Worm (Caenorhabditis elegans): Measurements from ENCODE around the gene Y4C6B.4.

DNA sequence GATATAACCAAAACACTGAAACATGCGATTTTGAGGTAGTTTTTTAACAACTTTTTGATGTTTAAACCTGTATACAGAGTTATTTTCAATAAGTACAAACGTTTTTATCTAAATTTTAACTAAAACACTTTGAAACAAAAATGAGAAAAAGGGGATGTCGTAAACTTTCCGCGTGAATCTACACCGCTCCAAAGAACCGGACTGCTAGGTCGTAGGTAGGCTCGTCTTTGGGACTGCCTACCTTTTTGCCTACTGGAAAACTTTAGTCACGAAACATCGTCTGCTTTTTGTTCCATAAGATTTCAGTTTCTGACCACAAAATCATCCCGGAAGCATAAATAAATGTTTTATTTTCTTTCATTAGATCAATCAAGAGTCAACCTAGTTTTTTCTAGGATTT is 35.0 kb upstream of the Y4C6B.4 start:
- TF ChIP-seq nhr-11 (tag; optimal IDR thresholded peaks at IDR 0.05) (no peak), ztf-4 (tag; optimal IDR thresholded peaks at IDR 0.05) (no peak)
